Fruit fly (Drosophila melanogaster) whole organism, embryonic: ENCODE measurements around the gene TwdlV.

Source experiments
- B-H1 ChIP-seq: fragments of 200-800 bp; sonication (Bioruptor generic); IDR thresholded peaks from 3 replicates; pipeline ENCODE4 v1.3.6; 2022; ENCODE audit warnings: missing biosample characterization, missing genetic modification characterization
- Bdp1 ChIP-seq: fragments of 200-800 bp; sonication (Bioruptor generic); optimal IDR thresholded peaks from 3 replicates; lab custom pipeline; 2016; ENCODE audit warnings: missing biosample characterization, missing genetic modification characterization
- CG10147 ChIP-seq: fragments of 200-800 bp; sonication (Bioruptor generic); optimal IDR thresholded peaks from 2 replicates; lab custom pipeline; 2019; ENCODE audit warnings: missing biosample characterization, mild to moderate bottlenecking, missing genetic modification characterization, moderate library complexity
- CG10979 ChIP-seq: fragments of 200-800 bp; sonication (Bioruptor generic); optimal IDR thresholded peaks from 2 replicates; lab custom pipeline; 2018; ENCODE audit warnings: missing biosample characterization, mild to moderate bottlenecking, missing genetic modification characterization, moderate library complexity
- CG11695 ChIP-seq: fragments of 200-800 bp; sonication (Bioruptor generic); IDR thresholded peaks from 3 replicates; pipeline ENCODE4 v1.3.6; 2022; ENCODE audit warnings: missing biosample characterization, missing genetic modification characterization
- CG13296 ChIP-seq: fragments of 200-800 bp; sonication (Bioruptor generic); optimal IDR thresholded peaks from 3 replicates; lab custom pipeline; 2018; ENCODE audit warnings: missing biosample characterization, mild to moderate bottlenecking, missing genetic modification characterization
- CG13624 ChIP-seq: fragments of 200-800 bp; sonication (Bioruptor generic); optimal IDR thresholded peaks from 2 replicates; lab custom pipeline; 2016; ENCODE audit warnings: missing biosample characterization, missing genetic modification characterization
- CG17612 ChIP-seq: fragments of 200-800 bp; sonication (Bioruptor generic); IDR thresholded peaks from 2 replicates; pipeline ENCODE4 v1.3.6; 2022; ENCODE audit warnings: missing biosample characterization, missing genetic modification characterization
- CG2678 ChIP-seq: fragments of 200-800 bp; sonication (Bioruptor generic); optimal IDR thresholded peaks from 3 replicates; lab custom pipeline; 2019; ENCODE audit warnings: missing biosample characterization, mild to moderate bottlenecking, missing genetic modification characterization, moderate library complexity
- CG30431 ChIP-seq: fragments of 200-800 bp; sonication (Bioruptor generic); optimal IDR thresholded peaks from 2 replicates; lab custom pipeline; 2017; ENCODE audit warnings: missing biosample characterization, missing genetic modification characterization
- CG31365 ChIP-seq: fragments of 200-800 bp; sonication (Bioruptor generic); optimal IDR thresholded peaks from 2 replicates; lab custom pipeline; 2018; ENCODE audit warnings: missing biosample characterization, mild to moderate bottlenecking, missing genetic modification characterization
- CG32772 ChIP-seq: fragments of 200-800 bp; sonication (Bioruptor generic); IDR thresholded peaks from 2 replicates; pipeline ENCODE4 v1.3.6; 2022; ENCODE audit warnings: missing biosample characterization, missing genetic modification characterization
- CG3726 ChIP-seq: fragments of 200-800 bp; sonication (Bioruptor generic); IDR thresholded peaks from 3 replicates; pipeline ENCODE4, ENCODE4 v1.3.6; 2022; ENCODE audit warnings: missing biosample characterization, missing genetic modification characterization
- CG42726 ChIP-seq: fragments of 200-800 bp; sonication (Bioruptor generic); IDR thresholded peaks from 2 replicates; pipeline ENCODE4 v1.3.6; 2022; ENCODE audit warnings: missing biosample characterization, missing genetic modification characterization; ENCODE audit not compliant: partially characterized antibody
- CG43689 ChIP-seq: fragments of 200-800 bp; sonication (Bioruptor generic); IDR thresholded peaks from 2 replicates; pipeline ENCODE4 v1.3.6; 2022; ENCODE audit warnings: missing biosample characterization, missing genetic modification characterization
- CG4730 ChIP-seq: fragments of 200-800 bp; sonication (Bioruptor generic); IDR thresholded peaks from 2 replicates; pipeline ENCODE4 v1.3.6; 2022; ENCODE audit warnings: missing biosample characterization, missing genetic modification characterization
- CHES-1-like ChIP-seq: fragments of 200-800 bp; sonication (Bioruptor generic); optimal IDR thresholded peaks from 2 replicates; lab custom pipeline; 2016; ENCODE audit warnings: missing biosample characterization, missing genetic modification characterization
- CrebB ChIP-seq: fragments of 200-800 bp; sonication (Bioruptor generic); optimal IDR thresholded peaks from 3 replicates; lab custom pipeline; 2018; ENCODE audit warnings: missing biosample characterization, mild to moderate bottlenecking, missing genetic modification characterization
- D19A ChIP-seq: fragments of 200-800 bp; optimal IDR thresholded peaks from 3 replicates; lab custom pipeline; 2019; ENCODE audit warnings: missing biosample characterization, mild to moderate bottlenecking, missing genetic modification characterization, moderate library complexity
- Dek ChIP-seq: fragments of 200-800 bp; sonication (Bioruptor generic); optimal IDR thresholded peaks from 3 replicates; lab custom pipeline; 2019; ENCODE audit warnings: missing biosample characterization, mild to moderate bottlenecking, missing genetic modification characterization, moderate library complexity
- Dll ChIP-seq: fragments of 200-800 bp; sonication (Bioruptor generic); IDR thresholded peaks from 4 replicates; pipeline ENCODE4 v1.3.6; 2022; ENCODE audit warnings: missing biosample characterization, missing genetic modification characterization; ENCODE audit not compliant: partially characterized antibody
- HHEX ChIP-seq: fragments of 200-800 bp; sonication (Bioruptor generic); optimal IDR thresholded peaks from 3 replicates; lab custom pipeline; 2017; ENCODE audit warnings: missing biosample characterization, mild to moderate bottlenecking, missing genetic modification characterization, missing genetic modification reagents
- Hmr ChIP-seq: fragments of 200-800 bp; sonication (Bioruptor generic); optimal IDR thresholded peaks from 3 replicates; lab custom pipeline; 2017; ENCODE audit warnings: mild to moderate bottlenecking, missing biosample characterization, missing genetic modification reagents, missing genetic modification characterization
- Hsf ChIP-seq: fragments of 200-800 bp; sonication (Bioruptor generic); optimal IDR thresholded peaks from 3 replicates; lab custom pipeline; 2016; ENCODE audit warnings: missing biosample characterization, missing genetic modification characterization
- MTF-1 ChIP-seq: fragments of 200-800 bp; sonication (Bioruptor generic); optimal IDR thresholded peaks from 2 replicates; lab custom pipeline; 2018; ENCODE audit warnings: missing biosample characterization, mild to moderate bottlenecking, missing genetic modification characterization, borderline replicate concordance
- NC2α ChIP-seq: fragments of 200-800 bp; sonication (Bioruptor generic); optimal IDR thresholded peaks from 2 replicates; lab custom pipeline; 2016; ENCODE audit warnings: missing biosample characterization, missing genetic modification characterization
- NK7.1 ChIP-seq: fragments of 200-800 bp; sonication (Bioruptor generic); optimal IDR thresholded peaks from 3 replicates; lab custom pipeline; 2016; ENCODE audit warnings: missing biosample characterization, missing genetic modification characterization
- Neu2 ChIP-seq: fragments of 200-800 bp; sonication (Bioruptor generic); optimal IDR thresholded peaks from 3 replicates; lab custom pipeline; 2016; ENCODE audit warnings: missing biosample characterization, missing genetic modification characterization, borderline replicate concordance
- Nf-YB ChIP-seq: fragments of 200-800 bp; sonication (Bioruptor generic); optimal IDR thresholded peaks from 3 replicates; lab custom pipeline; 2019; ENCODE audit warnings: missing biosample characterization, mild to moderate bottlenecking, missing genetic modification characterization, moderate library complexity
- Ptx1 ChIP-seq: fragments of 200-800 bp; sonication (Bioruptor generic); IDR thresholded peaks from 2 replicates; pipeline ENCODE4 v1.3.6; 2022; ENCODE audit warnings: missing biosample characterization, missing genetic modification characterization
- Xrp1 ChIP-seq: fragments of 200-800 bp; sonication (Bioruptor generic); IDR thresholded peaks from 2 replicates; pipeline ENCODE4 v1.3.6; 2022; ENCODE audit warnings: missing biosample characterization, missing genetic modification characterization
- ab ChIP-seq: fragments of 200-800 bp; sonication (Bioruptor generic); optimal IDR thresholded peaks from 2 replicates; lab custom pipeline; 2016; ENCODE audit warnings: missing biosample characterization, missing genetic modification characterization
- ac ChIP-seq: fragments of 200-800 bp; sonication (Bioruptor generic); optimal IDR thresholded peaks from 3 replicates; lab custom pipeline; 2017; ENCODE audit warnings: missing biosample characterization, mild to moderate bottlenecking, missing genetic modification characterization
- ase ChIP-seq: fragments of 200-800 bp; sonication (Bioruptor generic); IDR thresholded peaks from 3 replicates; pipeline ENCODE4 v1.3.6; 2022; ENCODE audit warnings: missing biosample characterization, missing genetic modification characterization
- crp ChIP-seq, 2 experiments: fragments of 200-800 bp; sonication (Bioruptor generic); optimal IDR thresholded peaks; 2 replicates in 1 of 2; 3 replicates in 1 of 2; lab custom pipeline; 2017; ENCODE audit warnings: missing biosample characterization in 2 of 2, missing genetic modification characterization in 2 of 2, mild to moderate bottlenecking in 1 of 2, moderate library complexity in 1 of 2
- da ChIP-seq: fragments of 200-800 bp; sonication (Bioruptor generic); optimal IDR thresholded peaks from 2 replicates; lab custom pipeline; 2016; ENCODE audit warnings: missing biosample characterization, missing genetic modification characterization
- emc ChIP-seq: fragments of 200-800 bp; sonication (Bioruptor generic); optimal IDR thresholded peaks from 2 replicates; lab custom pipeline; 2016; ENCODE audit warnings: missing biosample characterization, missing genetic modification characterization
- ewg ChIP-seq: fragments of 200-800 bp; sonication (Bioruptor generic); optimal IDR thresholded peaks from 3 replicates; lab custom pipeline; 2017; ENCODE audit warnings: mild to moderate bottlenecking, missing biosample characterization, missing genetic modification reagents, missing genetic modification characterization
- fd64A ChIP-seq: fragments of 200-800 bp; sonication (Bioruptor generic); optimal IDR thresholded peaks from 3 replicates; lab custom pipeline; 2018; ENCODE audit warnings: missing biosample characterization, mild to moderate bottlenecking, missing genetic modification characterization
- grn ChIP-seq: fragments of 200-800 bp; sonication (Bioruptor generic); optimal IDR thresholded peaks from 3 replicates; lab custom pipeline; 2017; ENCODE audit warnings: missing biosample characterization, missing genetic modification characterization
- gt ChIP-seq: fragments of 200-800 bp; sonication (Bioruptor generic); IDR thresholded peaks from 2 replicates; pipeline ENCODE4 v1.3.6; 2022; ENCODE audit warnings: missing biosample characterization, missing genetic modification characterization
- h ChIP-seq: fragments of >200 bp; optimal IDR thresholded peaks from 2 replicates; lab custom pipeline; 2017
- ham ChIP-seq: fragments of 200-800 bp; sonication (Bioruptor generic); IDR thresholded peaks from 2 replicates; pipeline ENCODE4 v1.3.6; 2022; ENCODE audit warnings: missing biosample characterization, missing genetic modification characterization
- hbn ChIP-seq: fragments of 200-800 bp; sonication (Bioruptor generic); IDR thresholded peaks from 2 replicates; pipeline ENCODE4 v1.3.6; 2022; ENCODE audit warnings: missing biosample characterization, missing genetic modification characterization; ENCODE audit not compliant: partially characterized antibody
- inv ChIP-seq: fragments of 200-800 bp; sonication (Bioruptor generic); IDR thresholded peaks from 2 replicates; pipeline ENCODE4 v1.3.6; 2022; ENCODE audit warnings: missing biosample characterization, missing genetic modification characterization; ENCODE audit not compliant: partially characterized antibody
- phol ChIP-seq: fragments of 200-800 bp; sonication (Bioruptor generic); optimal IDR thresholded peaks from 3 replicates; lab custom pipeline; 2018; ENCODE audit warnings: missing biosample characterization, mild to moderate bottlenecking, missing genetic modification characterization, moderate library complexity
- run ChIP-seq: fragments of 200-800 bp; sonication (Bioruptor generic); optimal IDR thresholded peaks from 3 replicates; lab custom pipeline; 2018; ENCODE audit warnings: missing biosample characterization, mild to moderate bottlenecking, missing genetic modification characterization
- salm ChIP-seq: fragments of 200-800 bp; sonication (Bioruptor generic); optimal IDR thresholded peaks from 2 replicates; lab custom pipeline; 2018; ENCODE audit warnings: missing biosample characterization, mild to moderate bottlenecking, missing genetic modification characterization
- schlank ChIP-seq: fragments of 200-800 bp; sonication (Bioruptor generic); optimal IDR thresholded peaks from 2 replicates; lab custom pipeline; 2018; ENCODE audit warnings: missing biosample characterization, mild to moderate bottlenecking, missing genetic modification characterization
- stwl ChIP-seq: fragments of 200-800 bp; sonication (Bioruptor generic); optimal IDR thresholded peaks from 3 replicates; lab custom pipeline; 2018; ENCODE audit warnings: missing biosample characterization, mild to moderate bottlenecking, missing genetic modification characterization, moderate library complexity
- vvl ChIP-seq: fragments of 200-800 bp; sonication (Bioruptor generic); IDR thresholded peaks from 2 replicates; pipeline ENCODE4 v1.3.6; 2022; ENCODE audit warnings: missing biosample characterization, missing genetic modification characterization
- zfh2 ChIP-seq: fragments of 200-800 bp; sonication (Bioruptor generic); optimal IDR thresholded peaks from 2 replicates; lab custom pipeline; 2016; ENCODE audit warnings: missing biosample characterization, missing genetic modification characterization

Gene TwdlV

dm6 chr3R:4220780-4221179, 33.7 kb upstream of the TwdlV start (continued):
- TF ChIP-seq run (tag; lab: Kevin White, UChicago), result no peak
- no peak for TF ChIP-seq B-H1 (GFP tag; lab: Robert Waterston, UW)
- TF ChIP-seq ab (GFP tag; lab: Kevin White, UChicago), result no peak
- TF ChIP-seq Hmr (GFP tag; lab: Kevin White, UChicago), result peak; percentile 74
- TF ChIP-seq CHES-1-like (GFP tag; lab: Kevin White, UChicago), result peak; percentile 59
- no peak for TF ChIP-seq D19A (tag; lab: Kevin White, UChicago)
- no peak for TF ChIP-seq CG11695 (GFP tag; lab: Robert Waterston, UW)
- no peak for TF ChIP-seq NC2α (GFP tag; lab: Kevin White, UChicago)
- TF ChIP-seq CG13624 (GFP tag; lab: Kevin White, UChicago), result peak; percentile 70
- TF ChIP-seq grn (GFP tag; lab: Kevin White, UChicago), result no peak
- TF ChIP-seq CG42726 (GFP tag; lab: Robert Waterston, UW), result peak; percentile 98
- TF ChIP-seq CG32772, result no peak
- TF ChIP-seq ase, result no peak
- TF ChIP-seq schlank, result no peak
- peak; percentile 58 for TF ChIP-seq stwl
- TF ChIP-seq ham (GFP tag; lab: Robert Waterston, UW), result no peak
- no peak for TF ChIP-seq CG31365 (tag; lab: Kevin White, UChicago)
- TF ChIP-seq NK7.1 (GFP tag; lab: Kevin White, UChicago), result peak; percentile 18
- no peak for TF ChIP-seq salm
- peak; percentile 97 for TF ChIP-seq inv
- TF ChIP-seq CG43689 (GFP tag; lab: Robert Waterston, UW), result no peak
- no peak for TF ChIP-seq CG10147 (GFP tag; lab: Kevin White, UChicago)
- no peak for TF ChIP-seq da (GFP tag; lab: Kevin White, UChicago)
- TF ChIP-seq CG30431, result no peak
- TF ChIP-seq fd64A (GFP tag; lab: Kevin White, UChicago), result no peak
- TF ChIP-seq CG3726 (GFP tag; lab: Robert Waterston, UW), result no peak
- no peak for TF ChIP-seq Nf-YB (GFP tag; lab: Kevin White, UChicago)
- peak; percentile 30 for TF ChIP-seq emc
- peak; percentile 45 for TF ChIP-seq Ptx1 (GFP tag; lab: Robert Waterston, UW)
- TF ChIP-seq Dll (GFP tag; lab: Robert Waterston, UW), result peak; percentile 95
- no peak for TF ChIP-seq Bdp1 (GFP tag; lab: Kevin White, UChicago)
- peak in 1 of 2 experiments; percentile 9 for TF ChIP-seq crp (GFP tag; optimal IDR thresholded peaks at IDR 0.05; lab: Kevin White, UChicago)
- TF ChIP-seq CG2678 (tag; lab: Kevin White, UChicago), result no peak
- TF ChIP-seq Neu2 (GFP tag; lab: Kevin White, UChicago), result no peak
- TF ChIP-seq CrebB, result no peak
- no peak for TF ChIP-seq gt
- peak; percentile 45 for TF ChIP-seq Dek (tag; lab: Kevin White, UChicago)
- no peak for TF ChIP-seq CG4730 (GFP tag; lab: Robert Waterston, UW)
- no peak; the same call in 1 of the 2 replicates for TF ChIP-seq vvl
- peak; percentile 41 for TF ChIP-seq phol
- peak; percentile 49 for TF ChIP-seq zfh2 (GFP tag; lab: Kevin White, UChicago)
- no peak for TF ChIP-seq MTF-1
- peak; percentile 7; the same call in 1 of the 2 replicates for TF ChIP-seq Xrp1 (GFP tag; lab: Robert Waterston, UW)
- TF ChIP-seq CG10979 (tag; lab: Kevin White, UChicago), result peak; percentile 4
- TF ChIP-seq Hsf (GFP tag; lab: Kevin White, UChicago), result peak; percentile 54
- no peak for TF ChIP-seq h (lab: Kevin White, UChicago)
- no peak for TF ChIP-seq CG13296 (GFP tag; lab: Kevin White, UChicago)
- no peak for TF ChIP-seq ac
- TF ChIP-seq hbn (GFP tag; lab: Robert Waterston, UW), result peak; percentile 95
- peak; percentile 76 for TF ChIP-seq ewg (GFP tag; lab: Kevin White, UChicago)
- no peak for TF ChIP-seq CG17612 (GFP tag; lab: Robert Waterston, UW)
- TF ChIP-seq HHEX (GFP tag; lab: Kevin White, UChicago), result no peak
